Fruit fly (Drosophila melanogaster) whole organism, embryonic: ENCODE results near the gene Ssu72.

Experiments
- B-H2 ChIP-seq: fragments of 200-800 bp; sonication (Bioruptor generic); optimal IDR thresholded peaks from 2 replicates; lab custom pipeline; 2018; ENCODE audit warnings: missing biosample characterization, mild to moderate bottlenecking, missing genetic modification characterization
- CG11085 ChIP-seq: fragments of 200-800 bp; sonication (Bioruptor generic); IDR thresholded peaks from 2 replicates; pipeline ENCODE4 v1.3.6; 2022; ENCODE audit warnings: missing biosample characterization, missing genetic modification characterization
- CG12104 ChIP-seq: fragments of 200-800 bp; sonication (Bioruptor generic); optimal IDR thresholded peaks from 3 replicates; lab custom pipeline; 2016; ENCODE audit warnings: missing biosample characterization, missing genetic modification characterization
- CG1602 ChIP-seq: fragments of 200-800 bp; sonication (Bioruptor generic); optimal IDR thresholded peaks from 3 replicates; lab custom pipeline; 2016; ENCODE audit warnings: missing biosample characterization, missing genetic modification characterization
- CG16863 ChIP-seq: fragments of 200-800 bp; sonication (Bioruptor generic); optimal IDR thresholded peaks from 3 replicates; lab custom pipeline; 2016; ENCODE audit warnings: missing biosample characterization, missing genetic modification characterization
- CG17612 ChIP-seq: fragments of 200-800 bp; sonication (Bioruptor generic); IDR thresholded peaks from 2 replicates; pipeline ENCODE4 v1.3.6; 2022; ENCODE audit warnings: missing biosample characterization, missing genetic modification characterization
- CG17829 ChIP-seq: fragments of 200-800 bp; optimal IDR thresholded peaks from 2 replicates; lab custom pipeline; 2019; ENCODE audit warnings: missing biosample characterization, mild to moderate bottlenecking, missing genetic modification characterization, moderate library complexity
- CG18476 ChIP-seq: fragments of 200-800 bp; sonication (Bioruptor generic); optimal IDR thresholded peaks from 2 replicates; lab custom pipeline; 2016; ENCODE audit warnings: missing biosample characterization, mild to moderate bottlenecking, missing genetic modification characterization
- CG18764 ChIP-seq: fragments of 200-800 bp; sonication (Bioruptor generic); optimal IDR thresholded peaks from 3 replicates; lab custom pipeline; 2016; ENCODE audit warnings: missing biosample characterization, missing genetic modification characterization
- CG2129 ChIP-seq: fragments of 200-800 bp; sonication (Bioruptor generic); IDR thresholded peaks from 2 replicates; pipeline ENCODE4 v1.3.6; 2022; ENCODE audit warnings: missing biosample characterization, missing genetic modification characterization; ENCODE audit not compliant: partially characterized antibody
- CG32772 ChIP-seq: fragments of 200-800 bp; sonication (Bioruptor generic); IDR thresholded peaks from 2 replicates; pipeline ENCODE4 v1.3.6; 2022; ENCODE audit warnings: missing biosample characterization, missing genetic modification characterization
- CG34376 ChIP-seq: fragments of 200-800 bp; sonication (Bioruptor generic); optimal IDR thresholded peaks from 2 replicates; lab custom pipeline; 2018; ENCODE audit warnings: missing biosample characterization, mild to moderate bottlenecking, missing genetic modification characterization
- CG3838 ChIP-seq: fragments of 200-800 bp; sonication (Bioruptor generic); optimal IDR thresholded peaks from 3 replicates; lab custom pipeline; 2016; ENCODE audit warnings: missing biosample characterization, missing genetic modification characterization
- CG7271 ChIP-seq: fragments of 200-800 bp; sonication (Bioruptor generic); optimal IDR thresholded peaks from 2 replicates; lab custom pipeline; 2018; ENCODE audit warnings: missing biosample characterization, mild to moderate bottlenecking, missing genetic modification characterization, moderate library complexity
- CG7928 ChIP-seq: fragments of 200-800 bp; sonication (Bioruptor generic); optimal IDR thresholded peaks from 2 replicates; lab custom pipeline; 2017; ENCODE audit warnings: missing biosample characterization, mild to moderate bottlenecking, missing genetic modification characterization
- CG9609 ChIP-seq: fragments of 200-800 bp; sonication (Bioruptor generic); optimal IDR thresholded peaks from 3 replicates; lab custom pipeline; 2016; ENCODE audit warnings: missing biosample characterization, missing genetic modification characterization
- CG9797 ChIP-seq: fragments of 200-800 bp; sonication (Bioruptor generic); optimal IDR thresholded peaks from 3 replicates; lab custom pipeline; 2018; ENCODE audit warnings: missing biosample characterization, mild to moderate bottlenecking, missing genetic modification characterization
- Camta ChIP-seq: fragments of 200-800 bp; sonication (Bioruptor generic); optimal IDR thresholded peaks from 2 replicates; lab custom pipeline; 2016; ENCODE audit warnings: missing biosample characterization, missing genetic modification characterization
- D19A ChIP-seq: fragments of 200-800 bp; optimal IDR thresholded peaks from 3 replicates; lab custom pipeline; 2019; ENCODE audit warnings: missing biosample characterization, mild to moderate bottlenecking, missing genetic modification characterization, moderate library complexity
- Dip3 ChIP-seq: fragments of 200-800 bp; sonication (Bioruptor generic); optimal IDR thresholded peaks from 3 replicates; lab custom pipeline; 2016; ENCODE audit warnings: missing biosample characterization, missing genetic modification characterization
- Dp ChIP-seq: fragments of 200-800 bp; sonication (Bioruptor generic); optimal IDR thresholded peaks from 2 replicates; lab custom pipeline; 2018; ENCODE audit warnings: missing biosample characterization, mild to moderate bottlenecking, missing genetic modification characterization, moderate library complexity
- Gsc ChIP-seq: fragments of 200-800 bp; sonication (Bioruptor generic); IDR thresholded peaks from 2 replicates; pipeline ENCODE4 v1.3.6; 2022; ENCODE audit warnings: missing biosample characterization, missing genetic modification characterization
- HLH54F ChIP-seq: fragments of 200-800 bp; sonication (Bioruptor generic); optimal IDR thresholded peaks from 3 replicates; lab custom pipeline; 2016; ENCODE audit warnings: missing biosample characterization, missing genetic modification characterization
- HmgZ ChIP-seq: fragments of 200-800 bp; sonication (Bioruptor generic); optimal IDR thresholded peaks from 2 replicates; lab custom pipeline; 2018; ENCODE audit warnings: missing biosample characterization, mild to moderate bottlenecking, missing genetic modification characterization
- MESR4 ChIP-seq: fragments of 200-800 bp; sonication (Bioruptor generic); optimal IDR thresholded peaks from 2 replicates; lab custom pipeline; 2018; ENCODE audit warnings: missing biosample characterization, mild to moderate bottlenecking, missing genetic modification characterization, moderate library complexity
- MTF-1 ChIP-seq: fragments of 200-800 bp; sonication (Bioruptor generic); optimal IDR thresholded peaks from 2 replicates; lab custom pipeline; 2018; ENCODE audit warnings: missing biosample characterization, mild to moderate bottlenecking, missing genetic modification characterization, borderline replicate concordance
- Meics ChIP-seq: fragments of 200-800 bp; sonication (Bioruptor generic); optimal IDR thresholded peaks from 2 replicates; lab custom pipeline; 2017; ENCODE audit warnings: missing biosample characterization, mild to moderate bottlenecking, missing genetic modification characterization
- NK7.1 ChIP-seq: fragments of 200-800 bp; sonication (Bioruptor generic); optimal IDR thresholded peaks from 3 replicates; lab custom pipeline; 2016; ENCODE audit warnings: missing biosample characterization, missing genetic modification characterization
- Stat92E ChIP-seq, 3 experiments: fragments of >200 bp in 2 of 3; fragments of 200-800 bp in 1 of 3; sonication (Bioruptor generic) in 1 of 3; optimal IDR thresholded peaks; 2 replicates each; lab custom pipeline; 2017 to 2019; ENCODE audit warnings: missing biosample characterization in 3 of 3, missing genetic modification characterization in 3 of 3, mild to moderate bottlenecking in 1 of 3, moderate library complexity in 1 of 3
- Trl ChIP-seq, 3 experiments: fragments of >200 bp in 2 of 3; fragments of 200-800 bp in 1 of 3; sonication (Bioruptor generic) in 1 of 3; optimal IDR thresholded peaks; 2 replicates in 1 of 3; 3 replicates in 2 of 3; lab custom pipeline; 2016 to 2017; ENCODE audit warnings: missing biosample characterization in 1 of 3, missing genetic modification characterization in 1 of 3
- br ChIP-seq: fragments of >200 bp; optimal IDR thresholded peaks from 2 replicates; lab custom pipeline; 2017
- cwo ChIP-seq: fragments of 200-800 bp; sonication (Bioruptor generic); optimal IDR thresholded peaks from 3 replicates; lab custom pipeline; 2017; ENCODE audit warnings: missing biosample characterization, missing genetic modification characterization, mild to moderate bottlenecking, moderate library complexity, missing genetic modification reagents
- danr ChIP-seq: fragments of 200-800 bp; sonication (Bioruptor generic); IDR thresholded peaks from 2 replicates; pipeline ENCODE4 v1.3.6; 2022; ENCODE audit warnings: missing biosample characterization, missing genetic modification characterization
- dimm ChIP-seq: fragments of 200-800 bp; sonication (Bioruptor generic); IDR thresholded peaks from 2 replicates; pipeline ENCODE4 v1.3.6; 2022; ENCODE audit warnings: missing biosample characterization, missing genetic modification characterization
- disco-r ChIP-seq: fragments of 200-800 bp; sonication (Bioruptor generic); optimal IDR thresholded peaks from 2 replicates; lab custom pipeline; 2016; ENCODE audit warnings: missing biosample characterization, missing genetic modification characterization
- ems ChIP-seq: fragments of 200-800 bp; sonication (Bioruptor generic); optimal IDR thresholded peaks from 3 replicates; lab custom pipeline; 2016; ENCODE audit warnings: missing biosample characterization, missing genetic modification characterization
- fd96Cb ChIP-seq: fragments of 200-800 bp; sonication (Bioruptor generic); optimal IDR thresholded peaks from 2 replicates; lab custom pipeline; 2018; ENCODE audit warnings: missing biosample characterization, mild to moderate bottlenecking, missing genetic modification characterization, moderate library complexity
- gce ChIP-seq: fragments of 200-800 bp; sonication (Bioruptor generic); IDR thresholded peaks from 3 replicates; pipeline ENCODE4 v1.3.6; 2022; ENCODE audit warnings: missing biosample characterization, missing genetic modification characterization
- gcm2 ChIP-seq: fragments of 200-800 bp; sonication (Bioruptor generic); optimal IDR thresholded peaks from 2 replicates; lab custom pipeline; 2016; ENCODE audit warnings: missing biosample characterization, missing genetic modification characterization
- her ChIP-seq: fragments of 200-800 bp; sonication (Bioruptor generic); optimal IDR thresholded peaks from 2 replicates; lab custom pipeline; 2016; ENCODE audit warnings: missing biosample characterization, missing genetic modification characterization
- jing ChIP-seq: fragments of 200-800 bp; sonication (Bioruptor generic); optimal IDR thresholded peaks from 2 replicates; lab custom pipeline; 2018; ENCODE audit warnings: missing biosample characterization, mild to moderate bottlenecking, missing genetic modification characterization
- lola ChIP-seq, 3 experiments: fragments of >200 bp in 2 of 3; fragments of 200-800 bp in 1 of 3; sonication (Bioruptor generic) in 1 of 3; optimal IDR thresholded peaks; 2 replicates each; lab custom pipeline; 2017 to 2019; ENCODE audit warnings: missing biosample characterization in 3 of 3, missing genetic modification characterization in 3 of 3, mild to moderate bottlenecking in 1 of 3, moderate library complexity in 1 of 3
- phol ChIP-seq: fragments of 200-800 bp; sonication (Bioruptor generic); optimal IDR thresholded peaks from 3 replicates; lab custom pipeline; 2018; ENCODE audit warnings: missing biosample characterization, mild to moderate bottlenecking, missing genetic modification characterization, moderate library complexity
- pita ChIP-seq: fragments of 200-800 bp; sonication (Bioruptor generic); optimal IDR thresholded peaks from 2 replicates; lab custom pipeline; 2017; ENCODE audit warnings: missing biosample characterization, mild to moderate bottlenecking, missing genetic modification characterization
- run ChIP-seq: fragments of 200-800 bp; sonication (Bioruptor generic); optimal IDR thresholded peaks from 3 replicates; lab custom pipeline; 2018; ENCODE audit warnings: missing biosample characterization, mild to moderate bottlenecking, missing genetic modification characterization
- sna ChIP-seq: fragments of 200-800 bp; sonication (Bioruptor generic); IDR thresholded peaks from 2 replicates; pipeline ENCODE4 v1.3.6; 2022; ENCODE audit warnings: missing biosample characterization, missing genetic modification characterization; ENCODE audit not compliant: partially characterized antibody
- sob ChIP-seq: fragments of 200-800 bp; sonication (Bioruptor generic); IDR thresholded peaks from 2 replicates; pipeline ENCODE4 v1.3.6; 2022; ENCODE audit warnings: missing biosample characterization, missing genetic modification characterization
- ssp ChIP-seq: fragments of 200-800 bp; sonication (Bioruptor generic); IDR thresholded peaks from 2 replicates; pipeline ENCODE4 v1.3.6; 2022; ENCODE audit warnings: missing biosample characterization, missing genetic modification characterization
- tgo ChIP-seq: fragments of 200-800 bp; sonication (Bioruptor generic); IDR thresholded peaks from 3 replicates; pipeline ENCODE4 v1.3.6; 2022; ENCODE audit warnings: missing biosample characterization, missing genetic modification characterization
- trem ChIP-seq: fragments of 200-800 bp; optimal IDR thresholded peaks from 3 replicates; lab custom pipeline; 2019; ENCODE audit warnings: missing biosample characterization, mild to moderate bottlenecking, missing genetic modification characterization, moderate library complexity
- vvl ChIP-seq: fragments of 200-800 bp; sonication (Bioruptor generic); IDR thresholded peaks from 2 replicates; pipeline ENCODE4 v1.3.6; 2022; ENCODE audit warnings: missing biosample characterization, missing genetic modification characterization

Gene Ssu72

dm6 chrX:19701611-19702010 is 37.2 kb downstream of the Ssu72 start, which contains the start of gene Tcs4 (continued):
- TF ChIP-seq dimm (GFP tag; lab: Robert Waterston, UW): no peak
- TF ChIP-seq CG16863 (GFP tag; lab: Kevin White, UChicago): no peak
- TF ChIP-seq jing (GFP tag; lab: Kevin White, UChicago): no peak
- TF ChIP-seq Camta: no peak
- 0 out of 2 replicates have a peak, but pooled peaks have one; percentile 19 for TF ChIP-seq sob (GFP tag; lab: Robert Waterston, UW)
- no peak for TF ChIP-seq danr (GFP tag; lab: Robert Waterston, UW)
- TF ChIP-seq NK7.1 (GFP tag; lab: Kevin White, UChicago): no peak
- no peak for TF ChIP-seq gcm2 (GFP tag; lab: Kevin White, UChicago)
- no peak for TF ChIP-seq fd96Cb (tag; lab: Kevin White, UChicago)
- peak; percentile 70 for TF ChIP-seq CG9797 (GFP tag; lab: Kevin White, UChicago)
- TF ChIP-seq run (tag; lab: Kevin White, UChicago): no peak
- TF ChIP-seq trem (tag; lab: Kevin White, UChicago): peak; percentile 43
- no peak for TF ChIP-seq CG11085 (GFP tag; lab: Robert Waterston, UW)
- TF ChIP-seq pita (GFP tag; lab: Kevin White, UChicago): no peak
- peak; percentile 66; the same call in 1 of the 2 replicates for TF ChIP-seq sna
- TF ChIP-seq CG12104 (GFP tag; lab: Kevin White, UChicago): no peak
- no peak for TF ChIP-seq tgo (GFP tag; lab: Robert Waterston, UW)
- no peak for TF ChIP-seq ems (GFP tag; lab: Kevin White, UChicago)
- no peak for TF ChIP-seq HLH54F
- TF ChIP-seq her (GFP tag; lab: Kevin White, UChicago): no peak
- TF ChIP-seq Stat92E (GFP tag; optimal IDR thresholded peaks at IDR 0.05; lab: Kevin White, UChicago): no peak
- peak; percentile 99 for TF ChIP-seq CG18764
- TF ChIP-seq Gsc (GFP tag; lab: Robert Waterston, UW): no peak
- no peak for TF ChIP-seq gce (GFP tag; lab: Robert Waterston, UW)
- TF ChIP-seq MTF-1 (GFP tag; lab: Kevin White, UChicago): no peak
- no peak for TF ChIP-seq CG2129 (GFP tag; lab: Robert Waterston, UW)
- TF ChIP-seq CG34376 (GFP tag; lab: Kevin White, UChicago): no peak
- peak; percentile 71 for TF ChIP-seq vvl (GFP tag; lab: Robert Waterston, UW)
- TF ChIP-seq cwo (GFP tag; lab: Kevin White, UChicago): no peak
- no peak for TF ChIP-seq Dip3
- TF ChIP-seq MESR4 (GFP tag; lab: Kevin White, UChicago): peak; percentile 44
- no peak for TF ChIP-seq D19A (tag; lab: Kevin White, UChicago)
- no peak for TF ChIP-seq CG32772 (GFP tag; lab: Robert Waterston, UW)
- no peak for TF ChIP-seq CG1602
- peak; percentile 60 for TF ChIP-seq phol (tag; lab: Kevin White, UChicago)
- no peak for TF ChIP-seq br (lab: Kevin White, UChicago)
- no peak for TF ChIP-seq Trl (optimal IDR thresholded peaks at IDR 0.05; lab: Kevin White, UChicago)
- TF ChIP-seq Trl (GFP tag; optimal IDR thresholded peaks at IDR 0.05; lab: Kevin White, UChicago): no peak
- TF ChIP-seq lola (GFP tag; optimal IDR thresholded peaks at IDR 0.05; lab: Kevin White, UChicago): peak in 1 of 3 experiments; percentile 46
- TF ChIP-seq disco-r (GFP tag; lab: Kevin White, UChicago): no peak
- no peak for TF ChIP-seq CG7271 (tag; lab: Kevin White, UChicago)
- TF ChIP-seq CG7928 (GFP tag; lab: Kevin White, UChicago): no peak
- TF ChIP-seq CG17829 (tag; lab: Kevin White, UChicago): peak; percentile 57
- peak; percentile 28 for TF ChIP-seq Meics (GFP tag; lab: Kevin White, UChicago)
- no peak for TF ChIP-seq ssp (GFP tag; lab: Robert Waterston, UW)
- no peak for TF ChIP-seq CG18476 (GFP tag; lab: Kevin White, UChicago)
- TF ChIP-seq CG3838 (GFP tag; lab: Kevin White, UChicago): no peak
- peak; percentile 32 for TF ChIP-seq Dp (GFP tag; lab: Kevin White, UChicago)
- no peak for TF ChIP-seq CG9609 (GFP tag; lab: Kevin White, UChicago)
- TF ChIP-seq B-H2 (GFP tag; lab: Kevin White, UChicago): no peak
- TF ChIP-seq CG17612: no peak
- peak; percentile 21 for TF ChIP-seq HmgZ (tag; lab: Kevin White, UChicago)
